Worm (Caenorhabditis elegans) whole organism, early embryonic: ENCODE data around the gene srr-10.

Source experiments
- B0310.2 ChIP-seq: sonication (generic microtip); optimal IDR thresholded peaks from 2 replicates; lab custom pipeline; 2016; ENCODE audit warnings: mild to moderate bottlenecking, missing genetic modification characterization, missing compliant biosample characterization
- F13C5.2 ChIP-seq: sonication (generic microtip); optimal IDR thresholded peaks from 2 replicates; lab custom pipeline; 2017; ENCODE audit warnings: mild to moderate bottlenecking, missing genetic modification characterization, inconsistent platforms, missing compliant biosample characterization
- aly-1 ChIP-seq: sonication (generic microtip); optimal IDR thresholded peaks from 2 replicates; lab custom pipeline; 2016; ENCODE audit warnings: missing genetic modification characterization, missing compliant biosample characterization
- ama-1 ChIP-seq: fragments of 150-350 bp; optimal IDR thresholded peaks from 2 replicates; lab custom pipeline; 2014
- ceh-36 ChIP-seq: sonication (generic microtip); optimal IDR thresholded peaks from 2 replicates; lab custom pipeline; 2016; ENCODE audit warnings: missing genetic modification characterization, inconsistent platforms, missing compliant biosample characterization
- ets-7 ChIP-seq: sonication (generic microtip); optimal IDR thresholded peaks from 2 replicates; lab custom pipeline; 2016; ENCODE audit warnings: missing genotype, missing genetic modification characterization, missing compliant biosample characterization
- flt-1 ChIP-seq: fragments of 200-800 bp; sonication (Bioruptor generic); IDR thresholded peaks from 2 replicates; pipeline ENCODE4 v1.3.6; 2022; ENCODE audit warnings: missing genetic modification characterization, missing compliant biosample characterization
- hmg-4 ChIP-seq: fragments of 200-800 bp; sonication (Bioruptor generic); optimal IDR thresholded peaks from 2 replicates; lab custom pipeline; 2018; ENCODE audit warnings: mild to moderate bottlenecking, missing genetic modification characterization, missing compliant biosample characterization
- sea-1 ChIP-seq: fragments of 200-800 bp; sonication (Bioruptor generic); conservative IDR thresholded peaks from 2 replicates; pipeline ENCODE4 v1.3.6; 2022; ENCODE audit warnings: missing genetic modification characterization, missing compliant biosample characterization
- tbx-11 ChIP-seq: fragments of 200-800 bp; sonication (Bioruptor generic); IDR thresholded peaks from 2 replicates; pipeline ENCODE4 v1.3.6; 2022; ENCODE audit warnings: missing genetic modification characterization, missing compliant biosample characterization
- tbx-37 ChIP-seq: fragments of 200-800 bp; sonication (Bioruptor generic); conservative IDR thresholded peaks from 2 replicates; pipeline ENCODE4 v1.3.6; 2022; ENCODE audit warnings: missing genetic modification reagents, missing genetic modification characterization, missing compliant biosample characterization
- tra-4 ChIP-seq: sonication (generic microtip); optimal IDR thresholded peaks from 2 replicates; lab custom pipeline; 2017; ENCODE audit warnings: missing genetic modification characterization, missing compliant biosample characterization

ce11 chrV:7713072-7713471 is 22.3 kb upstream of the srr-10 start, which contains the start of gene ZK105.13:
- TF ChIP-seq ama-1 (lab: Kevin White, UChicago) (no peak), F13C5.2 (no peak), hmg-4 (no peak), B0310.2 (tag; lab: Kevin White, UChicago) (no peak), ets-7 (tag; lab: Kevin White, UChicago) (no peak), tbx-11 (GFP tag; lab: Robert Waterston, UW) (no peak), tbx-37 (GFP tag; lab: Robert Waterston, UW) (no peak), sea-1 (no peak), aly-1 (tag; lab: Kevin White, UChicago) (no peak), tra-4 (tag; lab: Kevin White, UChicago) (no peak), flt-1 (no peak), ceh-36 (tag; lab: Kevin White, UChicago) (no peak)
